Fruit fly (Drosophila melanogaster) whole organism, prepupa: Measurements from ENCODE around the gene CheB38c.

Source experiments
- Blimp-1 ChIP-seq: fragments of 200-800 bp; sonication (Bioruptor generic); optimal IDR thresholded peaks from 3 replicates; lab custom pipeline; 2017; ENCODE audit warnings: missing biosample characterization, missing genetic modification characterization, mild to moderate bottlenecking, moderate library complexity, missing genetic modification reagents
- CG16779 ChIP-seq: fragments of 200-800 bp; sonication (Bioruptor generic); optimal IDR thresholded peaks from 3 replicates; lab custom pipeline; 2017; ENCODE audit warnings: missing biosample characterization, mild to moderate bottlenecking, missing genetic modification characterization
- CG6276 ChIP-seq: fragments of 200-800 bp; sonication (Bioruptor generic); optimal IDR thresholded peaks from 2 replicates; lab custom pipeline; 2017; ENCODE audit warnings: missing biosample characterization, mild to moderate bottlenecking, missing genetic modification characterization
- Hr4 ChIP-seq: fragments of 200-800 bp; sonication (Bioruptor generic); optimal IDR thresholded peaks from 3 replicates; lab custom pipeline; 2016; ENCODE audit warnings: missing biosample characterization, missing genetic modification characterization
- Met ChIP-seq: fragments of 200-800 bp; sonication (Bioruptor generic); optimal IDR thresholded peaks from 3 replicates; lab custom pipeline; 2016; ENCODE audit warnings: missing biosample characterization, missing genetic modification characterization
- lz ChIP-seq: fragments of 200-800 bp; sonication (Bioruptor generic); optimal IDR thresholded peaks from 3 replicates; lab custom pipeline; 2016; ENCODE audit warnings: missing biosample characterization, missing genetic modification characterization

DNA sequence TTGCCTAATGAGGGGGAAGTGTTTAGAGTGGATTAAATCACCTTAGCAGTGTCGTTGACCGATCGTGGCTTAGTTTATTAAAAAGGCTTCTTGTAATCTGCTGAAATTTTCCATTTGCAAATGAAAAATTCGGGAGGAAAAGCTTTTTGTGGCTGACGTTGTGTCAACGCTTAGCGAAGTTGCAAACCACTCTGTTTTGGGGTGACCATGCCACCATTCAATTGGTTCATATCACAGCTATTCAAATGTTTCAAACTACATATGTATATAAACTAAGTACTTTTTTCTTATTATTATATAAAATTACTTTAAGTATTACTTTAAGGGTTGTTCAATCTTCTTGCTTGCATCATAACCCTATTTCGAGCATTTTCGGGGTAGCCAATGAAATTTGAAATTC lies 30.9 kb upstream of the CheB38c start:
- TF ChIP-seq Blimp-1 (GFP tag; lab: Kevin White, UChicago): no peak
- TF ChIP-seq Met (GFP tag; lab: Kevin White, UChicago): no peak
- TF ChIP-seq lz: no peak
- no peak for TF ChIP-seq CG16779 (tag; lab: Kevin White, UChicago)
- no peak for TF ChIP-seq Hr4 (GFP tag; lab: Kevin White, UChicago)
- TF ChIP-seq CG6276: no peak
